Worm (Caenorhabditis elegans) whole organism, early embryonic: Measurements from ENCODE around the gene mnm-2.

Source experiments
- ama-1 ChIP-seq: fragments of 150-350 bp; optimal IDR thresholded peaks from 2 replicates; lab custom pipeline; 2014
- ceh-36 ChIP-seq: sonication (generic microtip); optimal IDR thresholded peaks from 2 replicates; lab custom pipeline; 2016; ENCODE audit warnings: missing genetic modification characterization, inconsistent platforms, missing compliant biosample characterization
- ets-7 ChIP-seq: sonication (generic microtip); optimal IDR thresholded peaks from 2 replicates; lab custom pipeline; 2016; ENCODE audit warnings: missing genotype, missing genetic modification characterization, missing compliant biosample characterization
- hmbx-1 ChIP-seq: sonication (generic microtip); optimal IDR thresholded peaks from 2 replicates; lab custom pipeline; 2016; ENCODE audit warnings: mild to moderate bottlenecking, missing genetic modification characterization, missing compliant biosample characterization
- pes-1 ChIP-seq: fragments of 200-800 bp; sonication (Bioruptor generic); IDR thresholded peaks from 2 replicates; pipeline ENCODE4 v1.3.6; 2022; ENCODE audit warnings: missing genetic modification reagents, missing genetic modification characterization, missing compliant biosample characterization
- sea-1 ChIP-seq: fragments of 200-800 bp; sonication (Bioruptor generic); conservative IDR thresholded peaks from 2 replicates; pipeline ENCODE4 v1.3.6; 2022; ENCODE audit warnings: missing genetic modification characterization, missing compliant biosample characterization
- tbx-37 ChIP-seq: fragments of 200-800 bp; sonication (Bioruptor generic); conservative IDR thresholded peaks from 2 replicates; pipeline ENCODE4 v1.3.6; 2022; ENCODE audit warnings: missing genetic modification reagents, missing genetic modification characterization, missing compliant biosample characterization

DNA sequence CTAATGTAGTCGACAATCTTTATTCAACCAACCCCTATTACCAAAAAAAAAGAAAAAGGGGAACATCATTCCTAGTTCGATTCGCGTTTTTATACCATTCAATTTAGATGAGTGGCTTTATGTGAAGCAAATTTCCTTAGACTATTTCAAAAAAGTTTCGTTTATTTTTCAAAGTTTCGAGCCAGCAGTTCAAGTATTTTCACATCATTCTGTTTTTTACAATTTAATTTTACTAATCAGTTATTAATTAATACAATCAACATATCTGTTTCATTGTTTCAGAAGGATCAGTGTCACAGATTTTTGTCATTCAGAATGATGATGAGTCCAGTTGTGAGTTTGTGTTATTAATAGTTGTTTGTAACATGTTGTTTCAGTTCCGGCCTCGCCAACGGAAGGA is 14.8 kb downstream of the mnm-2 start, which contains the start of gene C10A4.2:
- TF ChIP-seq hmbx-1 (tag; lab: Kevin White, UChicago) (no peak), sea-1 (GFP tag; lab: Robert Waterston, UW) (no peak), ceh-36 (no peak), ama-1 (lab: Kevin White, UChicago) (no peak), pes-1 (GFP tag; lab: Robert Waterston, UW) (no peak), tbx-37 (GFP tag; lab: Robert Waterston, UW) (no peak), ets-7 (tag; lab: Kevin White, UChicago) (no peak)
